Fruit fly (Drosophila melanogaster): Measurements from ENCODE around the gene Arfip.
A peak's percentile ranks its signal among the peaks of the same experiment; 100 is the strongest.

The Arfip gene

dm6 chr3R:11216156-11216630, 18.6 kb downstream of the Arfip start, which contains the start of the genes RpS25 and CG4820:
TSS of gene RpS25 (minus strand) at chr3R:11216287.
TSS of gene CG4820 (plus strand) at chr3R:11216535.
- TF ChIP-seq CG12768 (GFP tag; optimal IDR thresholded peaks at IDR 0.05) (peak; percentile 93), cnc (optimal IDR thresholded peaks at IDR 0.05) (no peak), CG5204 (GFP tag; optimal IDR thresholded peaks at IDR 0.05) (no peak), Mnt (GFP tag; optimal IDR thresholded peaks at IDR 0.05) (peak; percentile 93), CG7101 (tag; optimal IDR thresholded peaks at IDR 0.05) (peak; percentile 94), CG33017 (tag; optimal IDR thresholded peaks at IDR 0.05) (peak; percentile 88), cic (GFP tag; optimal IDR thresholded peaks at IDR 0.05) (peak; percentile 81), CG11617 (GFP tag; optimal IDR thresholded peaks at IDR 0.05) (peak; percentile 96), Hr96 (GFP tag; optimal IDR thresholded peaks at IDR 0.05) (peak; percentile 94), CG7045 (GFP tag; optimal IDR thresholded peaks at IDR 0.05) (peak; percentile 90), kay (GFP tag; ENCODE audit: borderline replicate concordance) (no peak), CG1620 (GFP tag; optimal IDR thresholded peaks at IDR 0.05) (peak; percentile 96), bab1 (GFP tag; optimal IDR thresholded peaks at IDR 0.05) (peak; percentile 97), ovo (GFP tag; optimal IDR thresholded peaks at IDR 0.05) (peak; percentile 91), Clk (GFP tag; optimal IDR thresholded peaks at IDR 0.05) (peak; percentile 88), Crg-1 (GFP tag; optimal IDR thresholded peaks at IDR 0.05) (peak; percentile 96), CG14711 (tag; optimal IDR thresholded peaks at IDR 0.05) (peak; percentile 97), pad (GFP tag; optimal IDR thresholded peaks at IDR 0.05) (peak; percentile 83), tj (GFP tag; optimal IDR thresholded peaks at IDR 0.05) (peak; percentile 82), toe (GFP tag; optimal IDR thresholded peaks at IDR 0.05) (peak; percentile 87)

dm6 chr3R:11214449-11214950, 20.3 kb downstream of the Arfip start, which contains the start of gene ZnT86D:
TSS of gene ZnT86D (minus strand) at chr3R:11214539.
- TF ChIP-seq CG7045 (GFP tag; optimal IDR thresholded peaks at IDR 0.05) (peak; percentile 72), pad (GFP tag; optimal IDR thresholded peaks at IDR 0.05) (peak; percentile 70), bab1 (GFP tag; optimal IDR thresholded peaks at IDR 0.05) (peak; percentile 75), CG7101 (tag; optimal IDR thresholded peaks at IDR 0.05) (peak; percentile 86), CG12768 (GFP tag; optimal IDR thresholded peaks at IDR 0.05) (peak; percentile 78), ovo (GFP tag; optimal IDR thresholded peaks at IDR 0.05) (peak; percentile 27), CG11617 (GFP tag; optimal IDR thresholded peaks at IDR 0.05) (peak; percentile 82), CG33017 (tag; optimal IDR thresholded peaks at IDR 0.05) (peak; percentile 86), Clk (GFP tag; optimal IDR thresholded peaks at IDR 0.05) (peak; percentile 47), cic (GFP tag; optimal IDR thresholded peaks at IDR 0.05) (peak; percentile 68), CG5204 (GFP tag; optimal IDR thresholded peaks at IDR 0.05) (peak; percentile 80), Hr96 (GFP tag; optimal IDR thresholded peaks at IDR 0.05) (peak; percentile 74), toe (GFP tag; optimal IDR thresholded peaks at IDR 0.05) (peak; percentile 70), kay (GFP tag; ENCODE audit: borderline replicate concordance) (no peak), Crg-1 (GFP tag; optimal IDR thresholded peaks at IDR 0.05) (peak; percentile 34), Mnt (GFP tag; optimal IDR thresholded peaks at IDR 0.05) (peak; percentile 83), CG1620 (GFP tag; optimal IDR thresholded peaks at IDR 0.05) (peak; percentile 68), tj (GFP tag; optimal IDR thresholded peaks at IDR 0.05) (peak; percentile 54), cnc (optimal IDR thresholded peaks at IDR 0.05) (no peak), CG14711 (tag; optimal IDR thresholded peaks at IDR 0.05) (peak; percentile 75)

DNA sequence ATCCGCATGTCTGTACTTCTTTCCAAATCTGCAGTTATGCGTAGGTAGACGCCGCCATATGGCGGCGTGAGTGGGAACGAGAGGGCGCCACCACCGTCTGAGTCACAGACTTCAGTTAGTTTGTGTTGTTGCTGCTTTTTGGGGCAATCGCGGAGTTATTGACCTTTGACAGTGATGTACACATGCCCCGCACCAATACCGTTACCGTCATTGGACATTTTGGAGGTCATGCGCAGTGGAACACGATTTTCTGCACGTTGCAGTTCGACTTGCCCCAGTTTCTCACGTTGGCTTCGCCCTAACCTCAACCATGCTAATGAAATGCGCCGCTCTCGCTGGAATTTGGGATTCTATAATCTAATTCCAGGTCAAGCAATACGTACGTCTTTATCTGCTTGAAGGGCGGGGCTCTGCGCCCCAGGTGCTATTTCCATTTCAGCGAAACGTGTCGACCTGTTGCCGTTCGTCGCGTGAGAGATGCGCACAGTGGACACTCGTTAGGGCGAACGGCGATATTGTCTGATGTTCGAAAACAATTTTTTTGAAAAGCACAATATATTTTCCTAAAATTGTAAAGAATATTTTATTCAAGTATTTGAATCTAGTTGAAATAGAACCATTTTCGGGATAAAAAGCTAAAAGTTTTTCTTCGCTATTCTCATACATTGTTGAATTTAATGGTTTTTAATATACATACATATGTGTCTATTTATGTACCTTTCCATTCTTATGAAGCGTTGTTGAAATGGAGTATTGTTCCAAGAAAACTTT, 23.3 kb downstream of the Arfip start:
- peak; percentile 62 for TF ChIP-seq CG14711 (tag; optimal IDR thresholded peaks at IDR 0.05)
- TF ChIP-seq CG11617 (GFP tag; optimal IDR thresholded peaks at IDR 0.05) = peak; percentile 69
- TF ChIP-seq kay (GFP tag; ENCODE audit: borderline replicate concordance) = no peak
- peak; percentile 55 for TF ChIP-seq bab1 (GFP tag; optimal IDR thresholded peaks at IDR 0.05)
- TF ChIP-seq CG5204 (GFP tag; optimal IDR thresholded peaks at IDR 0.05) = no peak
- TF ChIP-seq Clk (GFP tag; optimal IDR thresholded peaks at IDR 0.05) = no peak
- TF ChIP-seq CG1620 (GFP tag; optimal IDR thresholded peaks at IDR 0.05) = peak; percentile 61
- no peak for TF ChIP-seq cnc (optimal IDR thresholded peaks at IDR 0.05)
- TF ChIP-seq CG33017 (tag; optimal IDR thresholded peaks at IDR 0.05) = peak; percentile 49
- peak; percentile 75 for TF ChIP-seq tj (GFP tag; optimal IDR thresholded peaks at IDR 0.05)
- TF ChIP-seq CG7045 (GFP tag; optimal IDR thresholded peaks at IDR 0.05) = peak; percentile 44
- TF ChIP-seq Hr96 (GFP tag; optimal IDR thresholded peaks at IDR 0.05) = peak; percentile 67
- peak; percentile 58 for TF ChIP-seq pad (GFP tag; optimal IDR thresholded peaks at IDR 0.05)
- peak; percentile 87 for TF ChIP-seq ovo (GFP tag; optimal IDR thresholded peaks at IDR 0.05)
- TF ChIP-seq cic (GFP tag; optimal IDR thresholded peaks at IDR 0.05) = peak; percentile 61
- TF ChIP-seq toe (GFP tag; optimal IDR thresholded peaks at IDR 0.05) = peak; percentile 72
- TF ChIP-seq CG12768 (GFP tag; optimal IDR thresholded peaks at IDR 0.05) = peak; percentile 68
- TF ChIP-seq CG7101 (tag; optimal IDR thresholded peaks at IDR 0.05) = peak; percentile 68
- TF ChIP-seq Mnt (GFP tag; optimal IDR thresholded peaks at IDR 0.05) = peak; percentile 95
- TF ChIP-seq Crg-1 (GFP tag; optimal IDR thresholded peaks at IDR 0.05) = peak; percentile 40

DNA sequence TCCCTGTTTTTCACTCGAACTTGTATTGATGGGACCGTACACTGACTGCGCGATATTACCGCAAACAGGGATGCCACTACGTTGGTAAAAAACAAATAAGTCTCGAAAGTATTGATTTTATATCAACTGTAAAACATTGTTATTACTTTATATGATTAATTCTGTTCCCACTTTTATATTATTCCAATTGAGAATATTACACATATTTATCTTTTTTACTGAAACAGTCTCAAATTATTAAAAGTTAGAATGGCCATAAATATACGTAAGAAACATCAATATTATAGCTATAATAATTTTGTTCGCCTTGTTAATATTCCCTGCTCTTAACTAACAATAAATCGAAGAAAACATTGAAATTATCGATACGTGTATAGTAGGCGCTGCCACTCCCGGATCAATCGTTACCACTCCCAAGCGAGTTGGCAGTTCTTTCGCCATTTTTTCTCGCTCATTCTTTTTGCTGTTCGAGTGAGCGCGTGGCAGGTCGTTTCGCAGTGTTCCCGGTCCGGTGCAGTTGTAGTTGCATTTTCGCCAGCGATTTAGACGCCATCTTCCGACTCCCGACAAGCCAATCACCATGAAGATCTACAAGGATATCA, 24.9 kb downstream of the Arfip start, which contains the start of the genes SdhC and Tctp:
Gene SdhC, minus strand, starts transcription at position 49 of the 602 bp plus-strand sequence.
Gene Tctp, plus strand, starts transcription at position 447 of the 602 bp plus-strand sequence.
- no peak for TF ChIP-seq CG5204 (GFP tag; optimal IDR thresholded peaks at IDR 0.05)
- TF ChIP-seq kay (GFP tag; ENCODE audit: borderline replicate concordance) = no peak
- peak; percentile 77 for TF ChIP-seq Hr96 (GFP tag; optimal IDR thresholded peaks at IDR 0.05)
- TF ChIP-seq Mnt (GFP tag; optimal IDR thresholded peaks at IDR 0.05) = peak; percentile 92
- TF ChIP-seq cnc (optimal IDR thresholded peaks at IDR 0.05) = no peak
- no peak for TF ChIP-seq Clk (GFP tag; optimal IDR thresholded peaks at IDR 0.05)
- peak; percentile 51 for TF ChIP-seq CG1620 (GFP tag; optimal IDR thresholded peaks at IDR 0.05)
- TF ChIP-seq tj (GFP tag; optimal IDR thresholded peaks at IDR 0.05) = peak; percentile 32
- TF ChIP-seq bab1 (GFP tag; optimal IDR thresholded peaks at IDR 0.05) = peak; percentile 48
- TF ChIP-seq CG12768 (GFP tag; optimal IDR thresholded peaks at IDR 0.05) = peak; percentile 44
- peak; percentile 33 for TF ChIP-seq Crg-1 (GFP tag; optimal IDR thresholded peaks at IDR 0.05)
- TF ChIP-seq toe (GFP tag; optimal IDR thresholded peaks at IDR 0.05) = peak; percentile 77
- peak; percentile 74 for TF ChIP-seq ovo (GFP tag; optimal IDR thresholded peaks at IDR 0.05)
- peak; percentile 69 for TF ChIP-seq cic (GFP tag; optimal IDR thresholded peaks at IDR 0.05)
- TF ChIP-seq CG11617 (GFP tag; optimal IDR thresholded peaks at IDR 0.05) = peak; percentile 90
- TF ChIP-seq CG7101 (tag; optimal IDR thresholded peaks at IDR 0.05) = peak; percentile 68
- peak; percentile 48 for TF ChIP-seq CG7045 (GFP tag; optimal IDR thresholded peaks at IDR 0.05)
- peak; percentile 42 for TF ChIP-seq pad (GFP tag; optimal IDR thresholded peaks at IDR 0.05)
- peak; percentile 37 for TF ChIP-seq CG33017 (tag; optimal IDR thresholded peaks at IDR 0.05)
- peak; percentile 36 for TF ChIP-seq CG14711 (tag; optimal IDR thresholded peaks at IDR 0.05)
